Worm (Caenorhabditis elegans) whole organism, late embryonic: ENCODE results near the gene R13H4.2.

ENCODE experiments used
- C08G9.2 ChIP-seq: sonication (generic microtip); optimal IDR thresholded peaks from 2 replicates; lab custom pipeline; 2016; ENCODE audit warnings: mild to moderate bottlenecking, missing genetic modification characterization, moderate library complexity, missing compliant biosample characterization
- C38D4.7 ChIP-seq: fragments of 200-800 bp; sonication (Bioruptor generic); optimal IDR thresholded peaks from 2 replicates; lab custom pipeline; 2018; ENCODE audit warnings: mild to moderate bottlenecking, missing genetic modification characterization, moderate library complexity, missing compliant biosample characterization
- K02D7.2 ChIP-seq: sonication (generic microtip); optimal IDR thresholded peaks from 2 replicates; lab custom pipeline; 2017; ENCODE audit warnings: mild to moderate bottlenecking, missing genetic modification characterization, missing compliant biosample characterization
- K09A11.1 ChIP-seq: sonication (generic microtip); optimal IDR thresholded peaks from 2 replicates; lab custom pipeline; 2017; ENCODE audit warnings: antibody characterized with exemption, mild to moderate bottlenecking, missing genetic modification characterization, missing compliant biosample characterization; ENCODE audit not compliant: insufficient read depth
- T23F11.4 ChIP-seq: fragments of 200-800 bp; sonication (Bioruptor generic); optimal IDR thresholded peaks from 2 replicates; lab custom pipeline; 2018; ENCODE audit warnings: mild to moderate bottlenecking, missing genetic modification characterization, missing compliant biosample characterization
- ahr-1 ChIP-seq: sonication (generic microtip); optimal IDR thresholded peaks from 2 replicates; lab custom pipeline; 2016; ENCODE audit warnings: missing genetic modification characterization, missing compliant biosample characterization
- ceh-14 ChIP-seq: sonication (generic microtip); optimal IDR thresholded peaks from 2 replicates; lab custom pipeline; 2016; ENCODE audit warnings: missing genotype, missing genetic modification characterization, missing compliant biosample characterization
- ceh-18 ChIP-seq: sonication (generic microtip); optimal IDR thresholded peaks from 2 replicates; lab custom pipeline; 2016; ENCODE audit warnings: missing genetic modification characterization, missing compliant biosample characterization
- ceh-2 ChIP-seq: sonication (generic microtip); optimal IDR thresholded peaks from 2 replicates; lab custom pipeline; 2016; ENCODE audit warnings: missing genotype, missing genetic modification characterization, missing compliant biosample characterization
- ceh-22 ChIP-seq: sonication (generic microtip); optimal IDR thresholded peaks from 2 replicates; lab custom pipeline; 2017; ENCODE audit warnings: missing biosample characterization, missing genetic modification characterization
- ceh-30 ChIP-seq: fragments of 150-350 bp; optimal IDR thresholded peaks from 2 replicates; lab custom pipeline; 2014; ENCODE audit warnings: missing biosample characterization, missing genetic modification characterization
- ceh-34 ChIP-seq: sonication (generic microtip); optimal IDR thresholded peaks from 2 replicates; lab custom pipeline; 2016; ENCODE audit warnings: mild to moderate bottlenecking, missing genetic modification characterization, missing compliant biosample characterization
- ceh-45 ChIP-seq: fragments of 200-800 bp; sonication (Bioruptor generic); IDR thresholded peaks from 2 replicates; pipeline ENCODE4 v1.3.6; 2022; ENCODE audit warnings: missing genetic modification reagents, missing genetic modification characterization, missing compliant biosample characterization
- ceh-6 ChIP-seq: fragments of 200-800 bp; sonication (Bioruptor generic); optimal IDR thresholded peaks from 2 replicates; lab custom pipeline; 2018; ENCODE audit warnings: mild to moderate bottlenecking, missing genetic modification characterization, missing compliant biosample characterization
- ceh-9 ChIP-seq: sonication (generic microtip); optimal IDR thresholded peaks from 2 replicates; lab custom pipeline; 2016; ENCODE audit warnings: mild to moderate bottlenecking, missing genetic modification characterization, inconsistent platforms, missing compliant biosample characterization
- dmd-4 ChIP-seq: sonication (generic microtip); optimal IDR thresholded peaks from 2 replicates; lab custom pipeline; 2016; ENCODE audit warnings: borderline replicate concordance, missing genetic modification characterization, missing compliant biosample characterization
- dve-1 ChIP-seq: sonication (generic microtip); optimal IDR thresholded peaks from 2 replicates; lab custom pipeline; 2017; ENCODE audit warnings: antibody characterized with exemption, mild to moderate bottlenecking, missing genetic modification characterization, missing compliant biosample characterization
- elt-2 ChIP-seq: sonication (generic microtip); optimal IDR thresholded peaks from 2 replicates; lab custom pipeline; 2016; ENCODE audit warnings: missing genetic modification reagents, missing genetic modification characterization, missing compliant biosample characterization
- ets-4 ChIP-seq: sonication (generic microtip); optimal IDR thresholded peaks from 2 replicates; lab custom pipeline; 2016; ENCODE audit warnings: missing genetic modification characterization, missing compliant biosample characterization
- eyg-1 ChIP-seq: sonication (generic microtip); optimal IDR thresholded peaks from 2 replicates; lab custom pipeline; 2016; ENCODE audit warnings: missing genotype, missing genetic modification characterization, missing compliant biosample characterization
- fkh-10 ChIP-seq: fragments of 150-350 bp; optimal IDR thresholded peaks from 2 replicates; lab custom pipeline; 2014; ENCODE audit warnings: missing biosample characterization, missing genetic modification reagents, missing genetic modification characterization
- hlh-13 ChIP-seq: fragments of 200-800 bp; sonication (Bioruptor generic); optimal IDR thresholded peaks from 2 replicates; lab custom pipeline; 2018; ENCODE audit warnings: mild to moderate bottlenecking, missing genetic modification characterization, missing compliant biosample characterization
- hlh-30 ChIP-seq: sonication (generic microtip); optimal IDR thresholded peaks from 2 replicates; lab custom pipeline; 2017; ENCODE audit warnings: antibody characterized with exemption, missing genetic modification characterization, missing compliant biosample characterization; ENCODE audit not compliant: insufficient read depth
- hlh-6 ChIP-seq: sonication (generic microtip); optimal IDR thresholded peaks from 2 replicates; lab custom pipeline; 2016; ENCODE audit warnings: missing genotype, missing genetic modification characterization, missing compliant biosample characterization
- hlh-8 ChIP-seq: sonication (generic microtip); optimal IDR thresholded peaks from 2 replicates; lab custom pipeline; 2016; ENCODE audit warnings: missing genotype, missing genetic modification characterization, missing compliant biosample characterization
- lim-6 ChIP-seq: sonication (generic microtip); optimal IDR thresholded peaks from 2 replicates; lab custom pipeline; 2016; ENCODE audit warnings: missing genetic modification characterization, missing compliant biosample characterization
- lin-11 ChIP-seq: fragments of 200-800 bp; sonication (Bioruptor generic); optimal IDR thresholded peaks from 2 replicates; lab custom pipeline; 2018; ENCODE audit warnings: mild to moderate bottlenecking, missing genetic modification characterization, missing compliant biosample characterization
- madf-2 ChIP-seq: sonication (generic microtip); optimal IDR thresholded peaks from 2 replicates; lab custom pipeline; 2017; ENCODE audit warnings: missing genetic modification characterization, missing compliant biosample characterization
- nfya-1 ChIP-seq: sonication (generic microtip); optimal IDR thresholded peaks from 2 replicates; lab custom pipeline; 2017; ENCODE audit warnings: missing genetic modification characterization, mild to moderate bottlenecking, missing compliant biosample characterization, antibody characterized with exemption, moderate library complexity
- npax-4 ChIP-seq: sonication (generic microtip); optimal IDR thresholded peaks from 2 replicates; lab custom pipeline; 2016; ENCODE audit warnings: missing genetic modification characterization, missing compliant biosample characterization
- odd-2 ChIP-seq: sonication (generic microtip); optimal IDR thresholded peaks from 2 replicates; lab custom pipeline; 2017; ENCODE audit warnings: antibody characterized with exemption, mild to moderate bottlenecking, missing genetic modification characterization, missing compliant biosample characterization
- pat-9 ChIP-seq: fragments of 200-800 bp; sonication (Bioruptor generic); optimal IDR thresholded peaks from 2 replicates; lab custom pipeline; 2018; ENCODE audit warnings: mild to moderate bottlenecking, missing genetic modification characterization, moderate library complexity, missing compliant biosample characterization
- pha-2 ChIP-seq: sonication (generic microtip); optimal IDR thresholded peaks from 2 replicates; lab custom pipeline; 2017; ENCODE audit warnings: mild to moderate bottlenecking, missing genetic modification characterization, missing compliant biosample characterization
- pha-4 ChIP-seq: fragments of 150-350 bp; optimal IDR thresholded peaks from 2 replicates; lab custom pipeline; 2018; ENCODE audit warnings: missing biosample characterization, missing genetic modification reagents, missing genetic modification characterization
- pros-1 ChIP-seq: fragments of 150-350 bp; optimal IDR thresholded peaks from 2 replicates; lab custom pipeline; 2014; ENCODE audit warnings: missing biosample characterization, missing genetic modification reagents, missing genetic modification characterization
- ref-2 ChIP-seq: sonication (generic microtip); optimal IDR thresholded peaks from 2 replicates; lab custom pipeline; 2016; ENCODE audit warnings: missing genetic modification characterization, missing compliant biosample characterization
- sdc-2 ChIP-seq: sonication (generic microtip); optimal IDR thresholded peaks from 2 replicates; lab custom pipeline; 2016; ENCODE audit warnings: missing genotype, missing genetic modification characterization, missing compliant biosample characterization
- sox-2 ChIP-seq: fragments of 200-800 bp; sonication (Bioruptor generic); IDR thresholded peaks from 2 replicates; pipeline ENCODE4 v1.3.6; 2022; ENCODE audit warnings: missing genetic modification reagents, missing genetic modification characterization, missing compliant biosample characterization
- sox-4 ChIP-seq: sonication (generic microtip); optimal IDR thresholded peaks from 2 replicates; lab custom pipeline; 2017; ENCODE audit warnings: mild to moderate bottlenecking, missing genetic modification characterization, inconsistent platforms, missing compliant biosample characterization
- ttx-3 ChIP-seq: sonication (generic microtip); optimal IDR thresholded peaks from 2 replicates; lab custom pipeline; 2016; ENCODE audit warnings: missing genetic modification reagents, missing genetic modification characterization, missing compliant biosample characterization
- unc-3 ChIP-seq, 2 experiments: fragments of 200-800 bp in 1 of 2; sonication (Bioruptor generic) in 1 of 2; sonication (generic microtip) in 1 of 2; conservative IDR thresholded peaks in 1 of 2; optimal IDR thresholded peaks in 1 of 2; 2 replicates each; pipeline versions ENCODE4 v1.3.6 to Lab custom; 2016 to 2022; ENCODE audit warnings: missing compliant biosample characterization in 2 of 2, missing genetic modification characterization in 2 of 2, missing genetic modification reagents in 1 of 2
- unc-42 ChIP-seq: sonication (generic microtip); optimal IDR thresholded peaks from 2 replicates; lab custom pipeline; 2016; ENCODE audit warnings: missing genotype, missing genetic modification characterization, missing compliant biosample characterization
- unc-55 ChIP-seq: sonication (generic microtip); optimal IDR thresholded peaks from 2 replicates; lab custom pipeline; 2017; ENCODE audit warnings: missing biosample characterization, missing genetic modification reagents, missing genetic modification characterization
- zip-5 ChIP-seq: sonication (generic microtip); optimal IDR thresholded peaks from 2 replicates; lab custom pipeline; 2016; ENCODE audit warnings: missing genetic modification characterization, missing compliant biosample characterization
- ztf-16 ChIP-seq: sonication (generic microtip); optimal IDR thresholded peaks from 2 replicates; lab custom pipeline; 2017; ENCODE audit warnings: missing genetic modification characterization, missing compliant biosample characterization

Gene R13H4.2

ce11 chrV:11839220-11839619, 3.0 kb downstream of the R13H4.2 start, which contains the start of gene idpb-5:
Gene idpb-5 (plus strand): TSS chrV:11839520.
- no peak for TF ChIP-seq eyg-1 (tag; lab: Kevin White, UChicago)
- no peak for TF ChIP-seq sdc-2 (tag; lab: Kevin White, UChicago)
- no peak for TF ChIP-seq sox-4 (tag; lab: Kevin White, UChicago)
- TF ChIP-seq dve-1 (tag; lab: Kevin White, UChicago), result no peak
- TF ChIP-seq ceh-30 (tag; lab: Kevin White, UChicago), result no peak
- TF ChIP-seq hlh-30 (tag; lab: Kevin White, UChicago), result no peak
- TF ChIP-seq C38D4.7 (GFP tag; lab: Kevin White, UChicago), result no peak
- TF ChIP-seq unc-55 (GFP tag; lab: Kevin White, UChicago), result no peak
- no peak for TF ChIP-seq ceh-22 (tag; lab: Kevin White, UChicago)
- TF ChIP-seq pha-2, result no peak

DNA sequence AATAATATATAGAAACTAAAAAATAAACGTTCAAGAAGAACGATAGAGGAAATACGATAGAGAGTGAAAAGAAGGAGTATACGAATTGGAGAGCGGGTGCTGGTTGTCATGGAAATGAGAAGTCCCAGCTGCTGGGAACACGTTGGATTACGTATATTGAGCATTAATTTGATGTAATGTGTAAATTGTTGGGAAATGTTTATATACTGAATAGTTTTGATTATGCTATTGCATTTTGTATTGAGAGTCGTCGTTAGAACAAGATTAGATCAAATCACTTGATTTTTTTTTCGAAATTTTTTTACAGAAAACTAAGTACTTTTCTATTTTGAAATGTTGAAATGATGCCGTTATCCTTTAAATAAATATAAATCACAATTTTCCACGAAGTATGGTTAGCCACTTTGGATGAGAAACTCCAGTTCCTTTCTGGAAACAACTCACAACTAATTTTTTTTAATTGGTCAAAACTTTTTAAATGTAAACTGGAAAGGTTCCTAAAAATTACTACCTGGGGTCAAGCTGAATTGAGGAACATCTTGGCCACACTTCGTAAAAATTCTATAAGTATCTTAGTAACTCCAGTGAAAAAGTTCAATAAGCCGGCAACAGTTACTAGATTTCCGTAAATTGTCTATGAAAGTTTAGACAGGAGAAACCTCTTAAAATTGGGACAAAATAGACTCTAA, 7.6 kb downstream of the R13H4.2 start, which contains the start of gene nphp-4:
Gene nphp-4, minus strand, starts transcription at position 51 of the 689 bp plus-strand sequence.
- TF ChIP-seq K02D7.2 (tag; lab: Kevin White, UChicago) (no peak), ahr-1 (tag; lab: Kevin White, UChicago) (no peak)
- TF ChIP-seq, all 69 proteins: peak for 0

ce11 chrV:11844828-11845227, 8.6 kb downstream of the R13H4.2 start:
- TF ChIP-seq C08G9.2 (no peak), T23F11.4 (GFP tag; lab: Kevin White, UChicago) (no peak), fkh-10 (GFP tag; lab: Kevin White, UChicago) (no peak), unc-3 (GFP tag; conservative IDR thresholded peaks at IDR 0.05; lab: Robert Waterston, UW) (no peak), unc-3 (tag; optimal IDR thresholded peaks at IDR 0.05; lab: Kevin White, UChicago) (peak; percentile 3), pha-4 (no peak), ceh-22 (tag; lab: Kevin White, UChicago) (no peak), hlh-6 (tag; lab: Kevin White, UChicago) (no peak), lim-6 (tag; lab: Kevin White, UChicago) (no peak), nfya-1 (tag; lab: Kevin White, UChicago) (peak; percentile 41), ceh-34 (tag; lab: Kevin White, UChicago) (peak; percentile 58), unc-42 (tag; lab: Kevin White, UChicago) (peak; percentile 90), ets-4 (no peak), sox-4 (tag; lab: Kevin White, UChicago) (no peak), ceh-14 (tag; lab: Kevin White, UChicago) (peak; percentile 31), sdc-2 (tag; lab: Kevin White, UChicago) (peak; percentile 45), ttx-3 (no peak), hlh-13 (GFP tag; lab: Kevin White, UChicago) (no peak), ceh-18 (tag; lab: Kevin White, UChicago) (peak; percentile 31), odd-2 (tag; lab: Kevin White, UChicago) (no peak), dmd-4 (tag; lab: Kevin White, UChicago) (no peak), K02D7.2 (tag; lab: Kevin White, UChicago) (no peak), ref-2 (tag; lab: Kevin White, UChicago) (peak; percentile 76), npax-4 (tag; lab: Kevin White, UChicago) (no peak), pros-1 (tag; lab: Kevin White, UChicago) (no peak), C38D4.7 (GFP tag; lab: Kevin White, UChicago) (no peak), pat-9 (no peak), sox-2 (GFP tag; lab: Robert Waterston, UW) (no peak), dve-1 (tag; lab: Kevin White, UChicago) (peak; percentile 30), ceh-6 (no peak), zip-5 (tag; lab: Kevin White, UChicago) (no peak), elt-2 (tag; lab: Kevin White, UChicago) (no peak), hlh-30 (tag; lab: Kevin White, UChicago) (no peak), hlh-8 (tag; lab: Kevin White, UChicago) (no peak), ztf-16 (peak; percentile 59), madf-2 (tag; lab: Kevin White, UChicago) (no peak), lin-11 (tag; lab: Kevin White, UChicago) (no peak), ceh-2 (tag; lab: Kevin White, UChicago) (peak; percentile 65), ceh-45 (GFP tag; lab: Robert Waterston, UW) (no peak), ceh-9 (tag; lab: Kevin White, UChicago) (no peak), K09A11.1 (tag; lab: Kevin White, UChicago) (no peak), eyg-1 (tag; lab: Kevin White, UChicago) (peak; percentile 40)
